Worm (Caenorhabditis elegans) whole organism, young adult: ENCODE measurements around the gene F31F7.2.

Experiments used
- D2030.7 ChIP-seq: fragments of 200-800 bp; sonication (Bioruptor generic); IDR thresholded peaks from 2 replicates; pipeline ENCODE4 v1.3.6; 2022; ENCODE audit warnings: missing genetic modification reagents, missing genetic modification characterization, missing compliant biosample characterization
- F22D6.2 ChIP-seq: sonication (generic microtip); optimal IDR thresholded peaks from 2 replicates; lab custom pipeline; 2016; ENCODE audit warnings: mild to moderate bottlenecking, missing genetic modification characterization, missing compliant biosample characterization
- F33H1.4 ChIP-seq: fragments of 200-800 bp; sonication (Bioruptor generic); IDR thresholded peaks from 2 replicates; pipeline ENCODE4 v1.3.6; 2022; ENCODE audit warnings: missing genetic modification reagents, missing genetic modification characterization, missing compliant biosample characterization
- F52B5.7 ChIP-seq: sonication (generic microtip); optimal IDR thresholded peaks from 2 replicates; lab custom pipeline; 2016; ENCODE audit warnings: mild to moderate bottlenecking, missing genetic modification characterization, missing compliant biosample characterization
- Y56A3A.18 ChIP-seq: fragments of 200-800 bp; sonication (Bioruptor generic); IDR thresholded peaks from 2 replicates; pipeline ENCODE4 v1.3.6; 2022; ENCODE audit warnings: missing genetic modification reagents, missing genetic modification characterization, missing compliant biosample characterization
- atf-7 ChIP-seq: sonication (generic microtip); optimal IDR thresholded peaks from 2 replicates; lab custom pipeline; 2017; ENCODE audit warnings: mild to moderate bottlenecking, missing genetic modification characterization, missing compliant biosample characterization
- cebp-1 ChIP-seq, 2 experiments: fragments of 200-800 bp in 1 of 2; sonication (Bioruptor generic) in 1 of 2; sonication (generic microtip) in 1 of 2; IDR thresholded peaks in 1 of 2; optimal IDR thresholded peaks in 1 of 2; 2 replicates each; pipeline versions ENCODE4 v1.3.6 to Lab custom; 2017 to 2022; ENCODE audit warnings: missing compliant biosample characterization in 2 of 2, missing genetic modification characterization in 2 of 2, mild to moderate bottlenecking in 1 of 2, missing genetic modification reagents in 1 of 2, moderate library complexity in 1 of 2
- ceh-27 ChIP-seq: fragments of 200-800 bp; sonication (Bioruptor generic); optimal IDR thresholded peaks from 2 replicates; lab custom pipeline; 2018; ENCODE audit warnings: mild to moderate bottlenecking, missing genetic modification characterization, moderate library complexity, missing compliant biosample characterization
- ceh-91 ChIP-seq: fragments of 200-800 bp; sonication (Bioruptor generic); IDR thresholded peaks from 2 replicates; pipeline ENCODE4 v1.3.6; 2022; ENCODE audit warnings: missing genetic modification reagents, missing genetic modification characterization, missing compliant biosample characterization
- dpl-1 ChIP-seq: fragments of 150-350 bp; optimal IDR thresholded peaks from 2 replicates; lab custom pipeline; 2014; ENCODE audit warnings: missing biosample characterization, missing genetic modification reagents, missing genetic modification characterization
- ets-4 ChIP-seq: fragments of 200-800 bp; sonication (Bioruptor generic); optimal IDR thresholded peaks from 2 replicates; lab custom pipeline; 2018; ENCODE audit warnings: mild to moderate bottlenecking, missing genetic modification characterization, missing compliant biosample characterization
- hlh-26 ChIP-seq: fragments of 200-800 bp; sonication (Bioruptor generic); conservative IDR thresholded peaks from 2 replicates; pipeline ENCODE4 v1.3.6; 2022; ENCODE audit warnings: missing genetic modification reagents, missing genetic modification characterization, missing compliant biosample characterization
- hsf-1 ChIP-seq: fragments of 200-800 bp; sonication (Bioruptor generic); IDR thresholded peaks from 2 replicates; pipeline ENCODE4 v1.3.6; 2022; ENCODE audit warnings: missing genetic modification reagents, missing genetic modification characterization, missing compliant biosample characterization
- madf-3 ChIP-seq: fragments of 200-800 bp; sonication (Bioruptor generic); IDR thresholded peaks from 2 replicates; pipeline ENCODE4 v1.3.6; 2022; ENCODE audit warnings: missing genetic modification reagents, missing genetic modification characterization, missing compliant biosample characterization
- mcd-1 ChIP-seq: fragments of 200-800 bp; sonication (Bioruptor generic); IDR thresholded peaks from 2 replicates; pipeline ENCODE4 v1.3.6; 2022; ENCODE audit warnings: missing genetic modification reagents, missing genetic modification characterization, missing compliant biosample characterization
- nfya-1 ChIP-seq: sonication (generic microtip); optimal IDR thresholded peaks from 2 replicates; lab custom pipeline; 2017; ENCODE audit warnings: antibody characterized with exemption, missing compliant biosample characterization, missing genetic modification characterization, borderline replicate concordance; ENCODE audit not compliant: insufficient read depth
- nfya-2 ChIP-seq: fragments of 200-800 bp; sonication (Bioruptor generic); IDR thresholded peaks from 2 replicates; pipeline ENCODE4 v1.3.6; 2022; ENCODE audit warnings: missing genetic modification reagents, missing genetic modification characterization, missing compliant biosample characterization
- nfyb-1 ChIP-seq: fragments of 200-800 bp; sonication (Bioruptor generic); IDR thresholded peaks from 2 replicates; pipeline ENCODE4 v1.3.6; 2022; ENCODE audit warnings: missing genetic modification reagents, missing genetic modification characterization, missing compliant biosample characterization
- rec-8 ChIP-seq, 2 experiments: sonication (generic microtip); optimal IDR thresholded peaks; 2 replicates each; lab custom pipeline; 2016; ENCODE audit warnings: mild to moderate bottlenecking in 2 of 2, missing genetic modification characterization in 2 of 2, missing genetic modification reagents in 2 of 2, missing genotype in 2 of 2, missing biosample characterization in 1 of 2, missing compliant biosample characterization in 1 of 2, moderate library complexity in 1 of 2
- ztf-3 ChIP-seq: fragments of 200-800 bp; sonication (Bioruptor generic); optimal IDR thresholded peaks from 2 replicates; lab custom pipeline; 2018; ENCODE audit warnings: mild to moderate bottlenecking, missing genetic modification characterization, missing compliant biosample characterization

F31F7.2 gene

ce11 chrV:6321280-6321679 is 50.6 kb downstream of the F31F7.2 start:
- TF ChIP-seq D2030.7 (GFP tag; lab: Robert Waterston, UW) = no peak
- TF ChIP-seq atf-7 (tag; lab: Kevin White, UChicago) = no peak
- TF ChIP-seq ceh-27 = no peak

DNA sequence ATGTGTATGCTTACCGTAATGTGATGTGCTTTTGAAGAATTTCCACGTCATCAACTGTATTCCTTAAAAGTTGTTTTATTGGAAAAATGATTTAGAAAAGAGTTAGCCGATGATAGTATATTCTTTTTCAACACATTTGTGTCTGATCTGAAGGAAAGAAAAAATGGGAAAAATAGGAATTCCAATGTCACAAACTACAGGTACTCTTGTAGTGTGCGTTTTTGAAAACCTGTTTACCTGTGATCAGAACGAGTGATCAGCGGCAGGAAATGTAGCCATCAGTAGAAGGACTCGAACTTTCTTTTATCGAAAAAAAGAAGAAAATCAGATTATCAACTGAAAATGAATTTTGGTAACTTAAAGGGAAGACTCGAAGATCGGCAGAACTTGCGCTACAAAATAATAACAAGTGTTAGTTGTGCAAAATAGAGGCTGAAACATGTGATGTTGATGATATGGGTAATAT is 51.1 kb downstream of the F31F7.2 start, which contains the start of gene T28C12.15:
Gene T28C12.15, minus strand, starts transcription at position 51 of the 466 bp plus-strand sequence.
- TF ChIP-seq hsf-1 (GFP tag; lab: Robert Waterston, UW) (0 out of 2 replicates have a peak, but pooled peaks have one; percentile 15), F22D6.2 (no peak), F52B5.7 (tag; lab: Kevin White, UChicago) (no peak)

DNA sequence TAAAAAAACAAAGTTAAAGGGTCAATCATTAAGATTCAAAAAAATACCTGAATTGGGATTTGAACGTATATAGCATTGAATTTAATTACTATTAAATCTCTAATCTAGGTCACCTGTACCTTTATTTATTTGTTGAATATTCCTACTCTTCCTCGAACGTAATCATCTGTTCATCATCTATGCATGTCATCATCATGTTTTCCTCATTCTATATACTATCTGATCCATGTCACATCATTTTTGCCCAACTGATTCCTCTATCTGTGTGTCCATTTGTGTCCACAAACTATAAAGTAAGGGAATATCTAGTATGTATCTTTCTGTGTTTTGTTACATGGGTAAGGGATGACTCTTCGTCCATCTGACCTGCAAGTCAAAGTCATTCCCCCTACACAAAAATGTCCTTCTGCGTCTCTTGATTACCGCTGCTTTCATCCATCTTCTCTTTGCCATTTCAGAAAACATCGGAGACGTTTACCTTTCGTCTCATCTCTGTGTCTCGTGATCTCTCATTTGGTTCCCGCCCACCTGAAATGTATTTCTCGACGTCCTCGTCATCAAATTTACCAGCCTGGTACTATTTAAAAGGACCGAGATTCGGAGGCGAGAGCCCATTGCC is 52.2 kb downstream of the F31F7.2 start:
- no peak for TF ChIP-seq rec-8 (tag; optimal IDR thresholded peaks at IDR 0.05; lab: Kevin White, UChicago)
- TF ChIP-seq nfya-2 (GFP tag; lab: Robert Waterston, UW) = no peak
- TF ChIP-seq ceh-91 (GFP tag; lab: Robert Waterston, UW) = no peak
- no peak for TF ChIP-seq hlh-26 (GFP tag; lab: Robert Waterston, UW)
- no peak for TF ChIP-seq ztf-3 (GFP tag; lab: Kevin White, UChicago)
- no peak for TF ChIP-seq nfya-1
- TF ChIP-seq ets-4 (GFP tag; lab: Kevin White, UChicago) = no peak
- no peak for TF ChIP-seq mcd-1 (GFP tag; lab: Robert Waterston, UW)
- no peak for TF ChIP-seq cebp-1 (GFP tag; IDR thresholded peaks at IDR 0.05; lab: Robert Waterston, UW)
- TF ChIP-seq cebp-1 (tag; optimal IDR thresholded peaks at IDR 0.05; lab: Kevin White, UChicago) = peak; percentile 3

DNA sequence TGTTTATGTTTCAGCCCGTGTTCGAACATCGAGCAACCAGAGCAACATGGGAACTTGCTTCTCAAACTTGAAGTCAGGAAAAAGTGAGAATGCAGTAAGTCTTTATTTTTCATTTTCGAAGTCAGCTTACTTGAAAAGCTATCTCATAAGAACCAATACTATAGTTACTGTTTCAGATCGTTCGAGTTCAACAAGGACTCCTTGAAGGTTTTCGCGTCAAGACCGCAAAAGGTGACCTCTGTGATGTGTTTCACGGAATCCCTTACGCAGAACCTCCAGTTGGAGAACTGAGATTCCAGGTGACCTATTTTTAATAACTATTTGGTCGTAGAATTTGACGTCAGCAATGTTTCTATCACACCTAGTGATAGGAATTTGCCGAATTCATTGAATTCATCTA is 53.0 kb downstream of the F31F7.2 start:
- TF ChIP-seq madf-3 = 0 out of 2 replicates have a peak, but pooled peaks have one; percentile 71
- TF ChIP-seq nfyb-1 (GFP tag; lab: Robert Waterston, UW) = 0 out of 2 replicates have a peak, but pooled peaks have one; percentile 38
- TF ChIP-seq F33H1.4 (GFP tag; lab: Robert Waterston, UW) = no peak
- 0 out of 2 replicates have a peak, but pooled peaks have one; percentile 9 for TF ChIP-seq Y56A3A.18 (GFP tag; lab: Robert Waterston, UW)
- no peak for TF ChIP-seq dpl-1
